Worm (Caenorhabditis elegans): ENCODE data around the gene K01D12.10.

ce11 chrV:12432111-12432510, 26.1 kb downstream of the K01D12.10 start, which contains the start of gene C54D10.13:
- no peak for TF ChIP-seq klf-2 (GFP tag; conservative IDR thresholded peaks at IDR 0.05)
- no peak for TF ChIP-seq flt-1 (GFP tag; IDR thresholded peaks at IDR 0.05)
- TF ChIP-seq ztf-29 (GFP tag; IDR thresholded peaks at IDR 0.05) = no peak
- TF ChIP-seq ref-1 (GFP tag; conservative IDR thresholded peaks at IDR 0.05) = no peak
- no peak for TF ChIP-seq cog-1 (tag; optimal IDR thresholded peaks at IDR 0.05)
